Worm (Caenorhabditis elegans) whole organism, young adult: ENCODE results near the gene kin-30.

Source experiments
- C17E4.6 ChIP-seq: fragments of 200-800 bp; sonication (Bioruptor generic); IDR thresholded peaks from 2 replicates; pipeline ENCODE4 v1.3.6; 2022; ENCODE audit warnings: missing genetic modification reagents, missing genetic modification characterization, missing compliant biosample characterization
- F22D6.2 ChIP-seq: sonication (generic microtip); optimal IDR thresholded peaks from 2 replicates; lab custom pipeline; 2016; ENCODE audit warnings: mild to moderate bottlenecking, missing genetic modification characterization, missing compliant biosample characterization
- F49E8.2 ChIP-seq: sonication (generic microtip); optimal IDR thresholded peaks from 3 replicates; lab custom pipeline; 2017; ENCODE audit warnings: missing genetic modification characterization, mild to moderate bottlenecking, missing compliant biosample characterization, antibody characterized with exemption, moderate library complexity; ENCODE audit not compliant: insufficient read depth
- Y67H2A.10 ChIP-seq: fragments of 200-800 bp; sonication (Bioruptor generic); conservative IDR thresholded peaks from 2 replicates; pipeline ENCODE4 v1.3.6; 2022; ENCODE audit warnings: missing genetic modification reagents, missing genetic modification characterization, missing compliant biosample characterization
- Y95B8A.8 ChIP-seq: fragments of 200-800 bp; sonication (Bioruptor generic); IDR thresholded peaks from 2 replicates; pipeline ENCODE4 v1.3.6; 2022; ENCODE audit warnings: missing genetic modification reagents, missing genetic modification characterization, missing compliant biosample characterization
- aptf-2 ChIP-seq: fragments of 200-800 bp; sonication (Bioruptor generic); conservative IDR thresholded peaks from 2 replicates; pipeline ENCODE4 v1.3.6; 2022; ENCODE audit warnings: missing genetic modification reagents, missing genetic modification characterization, missing compliant biosample characterization
- ceh-79 ChIP-seq: sonication (generic microtip); optimal IDR thresholded peaks from 2 replicates; lab custom pipeline; 2017; ENCODE audit warnings: mild to moderate bottlenecking, missing genetic modification characterization, missing compliant biosample characterization
- ceh-91 ChIP-seq: fragments of 200-800 bp; sonication (Bioruptor generic); IDR thresholded peaks from 2 replicates; pipeline ENCODE4 v1.3.6; 2022; ENCODE audit warnings: missing genetic modification reagents, missing genetic modification characterization, missing compliant biosample characterization
- dpl-1 ChIP-seq: fragments of 150-350 bp; optimal IDR thresholded peaks from 2 replicates; lab custom pipeline; 2014; ENCODE audit warnings: missing biosample characterization, missing genetic modification reagents, missing genetic modification characterization
- ekl-4 ChIP-seq: fragments of 200-800 bp; sonication (Bioruptor generic); IDR thresholded peaks from 2 replicates; pipeline ENCODE4 v1.3.6; 2022; ENCODE audit warnings: missing genetic modification reagents, missing genetic modification characterization, missing compliant biosample characterization
- hlh-12 ChIP-seq: sonication (generic microtip); optimal IDR thresholded peaks from 2 replicates; lab custom pipeline; 2016; ENCODE audit warnings: missing genetic modification characterization, missing compliant biosample characterization
- lag-1 ChIP-seq: fragments of 200-800 bp; sonication (Bioruptor generic); IDR thresholded peaks from 2 replicates; pipeline ENCODE4 v1.3.6; 2022; ENCODE audit warnings: missing genetic modification reagents, missing genetic modification characterization, missing compliant biosample characterization
- let-607 ChIP-seq, 2 experiments: fragments of 200-800 bp in 1 of 2; sonication (Bioruptor generic) in 1 of 2; sonication (generic microtip) in 1 of 2; optimal IDR thresholded peaks; 2 replicates each; lab custom pipeline; 2016 to 2018; ENCODE audit warnings: mild to moderate bottlenecking in 2 of 2, missing compliant biosample characterization in 2 of 2, missing genetic modification characterization in 2 of 2, moderate library complexity in 2 of 2, missing genotype in 1 of 2
- lin-26 ChIP-seq: fragments of 200-800 bp; sonication (Bioruptor generic); IDR thresholded peaks from 2 replicates; pipeline ENCODE4 v1.3.6; 2022; ENCODE audit warnings: missing genetic modification reagents, missing genetic modification characterization, missing compliant biosample characterization
- lir-1 ChIP-seq: fragments of 200-800 bp; sonication (Bioruptor generic); conservative IDR thresholded peaks from 2 replicates; pipeline ENCODE4 v1.3.6; 2022; ENCODE audit warnings: missing genetic modification reagents, missing genetic modification characterization, missing compliant biosample characterization
- lsy-27 ChIP-seq: sonication (generic microtip); optimal IDR thresholded peaks from 2 replicates; lab custom pipeline; 2017; ENCODE audit warnings: missing genetic modification characterization, mild to moderate bottlenecking, missing compliant biosample characterization, antibody characterized with exemption, missing genotype, borderline replicate concordance; ENCODE audit not compliant: insufficient read depth
- madf-10 ChIP-seq: sonication (generic microtip); optimal IDR thresholded peaks from 2 replicates; lab custom pipeline; 2016; ENCODE audit warnings: mild to moderate bottlenecking, missing genetic modification characterization, missing compliant biosample characterization
- madf-3 ChIP-seq: fragments of 200-800 bp; sonication (Bioruptor generic); IDR thresholded peaks from 2 replicates; pipeline ENCODE4 v1.3.6; 2022; ENCODE audit warnings: missing genetic modification reagents, missing genetic modification characterization, missing compliant biosample characterization
- mes-4 ChIP-seq: sonication (generic microtip); optimal IDR thresholded peaks from 2 replicates; lab custom pipeline; 2016; ENCODE audit warnings: missing genotype, missing genetic modification characterization, missing compliant biosample characterization
- nfya-1 ChIP-seq: sonication (generic microtip); optimal IDR thresholded peaks from 2 replicates; lab custom pipeline; 2017; ENCODE audit warnings: antibody characterized with exemption, missing compliant biosample characterization, missing genetic modification characterization, borderline replicate concordance; ENCODE audit not compliant: insufficient read depth
- nfya-2 ChIP-seq: fragments of 200-800 bp; sonication (Bioruptor generic); IDR thresholded peaks from 2 replicates; pipeline ENCODE4 v1.3.6; 2022; ENCODE audit warnings: missing genetic modification reagents, missing genetic modification characterization, missing compliant biosample characterization
- nhr-179 ChIP-seq: sonication (generic microtip); optimal IDR thresholded peaks from 2 replicates; lab custom pipeline; 2016; ENCODE audit warnings: mild to moderate bottlenecking, missing genetic modification characterization, missing compliant biosample characterization
- nhr-27 ChIP-seq: fragments of 200-800 bp; sonication (Bioruptor generic); optimal IDR thresholded peaks from 2 replicates; lab custom pipeline; 2018; ENCODE audit warnings: mild to moderate bottlenecking, missing genetic modification characterization, moderate library complexity, missing compliant biosample characterization
- nhr-80 ChIP-seq: sonication (generic microtip); optimal IDR thresholded peaks from 2 replicates; lab custom pipeline; 2016; ENCODE audit warnings: missing genetic modification characterization, missing compliant biosample characterization
- pha-4 ChIP-seq: fragments of 150-350 bp; sonication (generic microtip); optimal IDR thresholded peaks from 2 replicates; lab custom pipeline; 2014; ENCODE audit warnings: missing biosample characterization, missing genetic modification reagents, missing genetic modification characterization
- rpc-1 ChIP-seq, 2 experiments: fragments of 150-350 bp in 1 of 2; sonication (generic microtip) in 1 of 2; optimal IDR thresholded peaks; 2 replicates each; lab custom pipeline; 2014 to 2018; ENCODE audit warnings: missing biosample characterization in 1 of 2, missing genetic modification characterization in 1 of 2, missing genetic modification reagents in 1 of 2, missing genotype in 1 of 2
- snpc-4 ChIP-seq, 5 experiments: fragments of 150-350 bp in 1 of 5; sonication (generic microtip) in 4 of 5; optimal IDR thresholded peaks; 2 replicates each; lab custom pipeline; 2014 to 2018; ENCODE audit warnings: missing genetic modification characterization in 5 of 5, missing biosample characterization in 3 of 5, antibody characterized with exemption in 2 of 5, mild to moderate bottlenecking in 2 of 5, missing compliant biosample characterization in 2 of 5, missing genotype in 2 of 5, moderate library complexity in 2 of 5, missing genetic modification reagents in 1 of 5
- somi-1 ChIP-seq: fragments of 200-800 bp; sonication (Bioruptor generic); optimal IDR thresholded peaks from 2 replicates; lab custom pipeline; 2018; ENCODE audit warnings: mild to moderate bottlenecking, missing genetic modification characterization, missing compliant biosample characterization
- unc-130 ChIP-seq: sonication (generic microtip); optimal IDR thresholded peaks from 2 replicates; lab custom pipeline; 2016; ENCODE audit warnings: missing genetic modification reagents, missing genetic modification characterization, missing compliant biosample characterization
- unc-62 ChIP-seq: fragments of 150-350 bp; optimal IDR thresholded peaks from 2 replicates; lab custom pipeline; 2014; ENCODE audit warnings: missing biosample characterization, missing genetic modification reagents, missing genetic modification characterization
- xnd-1 ChIP-seq: sonication (generic microtip); optimal IDR thresholded peaks from 2 replicates; lab custom pipeline; 2016; ENCODE audit warnings: missing genotype, missing genetic modification reagents, missing genetic modification characterization, missing compliant biosample characterization
- ztf-18 ChIP-seq: sonication (generic microtip); optimal IDR thresholded peaks from 2 replicates; lab custom pipeline; 2016; ENCODE audit warnings: missing genotype, mild to moderate bottlenecking, missing genetic modification characterization, missing compliant biosample characterization
- ztf-25 ChIP-seq: fragments of 200-800 bp; sonication (Bioruptor generic); IDR thresholded peaks from 2 replicates; pipeline ENCODE4 v1.3.6; 2022; ENCODE audit warnings: missing genetic modification reagents, missing genetic modification characterization, missing compliant biosample characterization
- ztf-3 ChIP-seq: fragments of 200-800 bp; sonication (Bioruptor generic); optimal IDR thresholded peaks from 2 replicates; lab custom pipeline; 2018; ENCODE audit warnings: mild to moderate bottlenecking, missing genetic modification characterization, missing compliant biosample characterization

kin-30 gene

DNA sequence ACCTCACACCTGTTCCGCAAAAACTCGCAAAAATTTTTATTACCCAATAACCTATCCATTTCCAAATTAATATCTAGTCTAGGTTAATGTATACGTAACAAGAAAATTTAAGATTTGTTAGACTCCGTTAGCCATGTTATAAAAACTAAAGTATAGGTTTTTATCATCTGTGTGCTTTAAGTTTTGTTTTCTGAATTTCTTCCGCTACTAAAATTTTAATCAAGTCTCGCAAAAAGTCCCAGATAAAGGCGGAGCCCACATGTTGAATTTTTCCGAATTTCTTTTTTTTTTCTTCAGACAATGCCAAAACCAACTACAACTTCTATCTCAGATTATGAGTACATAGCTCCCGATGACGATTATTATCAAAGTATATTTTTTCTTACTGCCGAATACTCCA lies 12.4 kb upstream of the kin-30 start, which contains the start of gene srw-13:
Gene srw-13 (plus strand): TSS at position 301 of the 400 bp plus-strand sequence.
- no peak for TF ChIP-seq ztf-3 (GFP tag; lab: Kevin White, UChicago)
- TF ChIP-seq lag-1 (GFP tag; lab: Robert Waterston, UW) = no peak
- no peak for TF ChIP-seq pha-4 (tag; lab: Kevin White, UChicago)
- TF ChIP-seq let-607 (tag; optimal IDR thresholded peaks at IDR 0.05; lab: Kevin White, UChicago) = no peak
- no peak for TF ChIP-seq unc-62 (GFP tag; lab: Kevin White, UChicago)
- no peak for TF ChIP-seq nfya-2 (GFP tag; lab: Robert Waterston, UW)
- TF ChIP-seq aptf-2 (GFP tag; lab: Robert Waterston, UW) = no peak
- TF ChIP-seq ekl-4 (GFP tag; lab: Robert Waterston, UW) = no peak
- no peak for TF ChIP-seq F49E8.2
- no peak for TF ChIP-seq rpc-1 (optimal IDR thresholded peaks at IDR 0.05; lab: Kevin White, UChicago)
- TF ChIP-seq rpc-1 (tag; optimal IDR thresholded peaks at IDR 0.05; lab: Kevin White, UChicago) = no peak
- no peak for TF ChIP-seq dpl-1
- TF ChIP-seq unc-130 (GFP tag; lab: Kevin White, UChicago) = no peak
- no peak for TF ChIP-seq nhr-27
- TF ChIP-seq mes-4 (tag; lab: Kevin White, UChicago) = no peak
- TF ChIP-seq hlh-12 = no peak
- TF ChIP-seq nhr-179 = no peak
- TF ChIP-seq lir-1 = no peak
- TF ChIP-seq nhr-80 (tag; lab: Kevin White, UChicago) = no peak
- TF ChIP-seq nfya-1 (tag; lab: Kevin White, UChicago) = no peak

DNA sequence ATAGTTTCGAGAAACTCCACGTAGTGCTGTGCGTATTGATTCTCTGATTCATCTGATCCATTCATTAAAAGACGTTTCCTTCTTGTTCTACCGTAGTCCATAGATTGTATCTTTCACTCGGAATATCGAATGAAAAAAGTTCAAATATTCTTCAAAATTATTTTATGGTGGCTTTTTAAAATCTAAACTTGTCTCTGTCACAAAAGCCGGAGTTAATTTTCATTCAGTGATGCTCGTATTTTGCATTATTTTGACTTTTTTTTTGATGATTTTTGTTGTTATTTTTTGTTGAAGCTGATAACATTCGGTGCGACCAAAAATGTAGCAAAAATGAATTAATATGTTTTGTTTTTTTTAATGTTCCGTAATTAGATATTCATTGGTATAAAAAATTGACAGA lies 8.9 kb upstream of the kin-30 start, which contains the start of gene nhr-164:
Gene nhr-164 (minus strand): TSS at position 101 of the 400 bp plus-strand sequence.
- TF ChIP-seq Y95B8A.8 (GFP tag; lab: Robert Waterston, UW) = no peak
- no peak for TF ChIP-seq madf-3 (GFP tag; lab: Robert Waterston, UW)
- TF ChIP-seq Y67H2A.10 = no peak
- no peak for TF ChIP-seq nhr-179
- TF ChIP-seq ceh-79 (tag; lab: Kevin White, UChicago) = no peak
- TF ChIP-seq lsy-27 (tag; lab: Kevin White, UChicago) = no peak
- no peak for TF ChIP-seq lin-26 (GFP tag; lab: Robert Waterston, UW)
- TF ChIP-seq madf-10 (tag; lab: Kevin White, UChicago) = no peak
- no peak for TF ChIP-seq C17E4.6 (GFP tag; lab: Robert Waterston, UW)

DNA sequence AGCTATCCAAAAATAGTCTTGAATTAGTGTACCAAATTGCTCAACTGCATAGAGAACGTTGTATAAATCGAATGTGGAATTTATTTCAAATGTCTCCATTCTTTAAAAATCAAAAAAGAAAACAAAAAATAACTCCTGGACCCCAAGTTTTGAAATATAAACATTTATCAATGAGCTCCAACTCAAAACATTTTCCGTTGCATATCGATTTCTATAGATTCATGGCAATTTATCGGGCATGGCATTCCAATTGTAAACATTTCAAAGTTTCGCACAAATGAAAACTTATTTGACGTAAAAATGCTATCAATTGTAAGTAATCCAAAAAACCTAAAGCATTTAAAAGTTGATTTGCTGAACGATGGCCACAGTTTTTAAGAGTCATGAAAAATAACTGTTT lies 6.0 kb upstream of the kin-30 start, which contains the start of gene srw-12:
Gene srw-12 (minus strand): TSS at position 101 of the 400 bp plus-strand sequence.
- TF ChIP-seq snpc-4 (GFP tag; optimal IDR thresholded peaks at IDR 0.05; lab: Kevin White, UChicago) = no peak
- TF ChIP-seq snpc-4 (tag; optimal IDR thresholded peaks at IDR 0.05; lab: Kevin White, UChicago) = no peak
- no peak for TF ChIP-seq ztf-25 (GFP tag; lab: Robert Waterston, UW)
- no peak for TF ChIP-seq nhr-179
- TF ChIP-seq F22D6.2 = no peak
- no peak for TF ChIP-seq lag-1 (GFP tag; lab: Robert Waterston, UW)
- TF ChIP-seq ceh-91 (GFP tag; lab: Robert Waterston, UW) = no peak
- TF ChIP-seq let-607 (tag; optimal IDR thresholded peaks at IDR 0.05; lab: Kevin White, UChicago) = no peak
- TF ChIP-seq ztf-18 (tag; lab: Kevin White, UChicago) = no peak
- no peak for TF ChIP-seq xnd-1 (tag; lab: Kevin White, UChicago)
- TF ChIP-seq somi-1 (GFP tag; lab: Kevin White, UChicago) = no peak
